Fruit fly (Drosophila melanogaster): Measurements from ENCODE around the gene CG15286.

dm6 chr2L:14368833-14369232 is 30.8 kb downstream of the CG15286 start:
- TF ChIP-seq CG33017 (tag; optimal IDR thresholded peaks at IDR 0.05) (no peak), Mnt (GFP tag; optimal IDR thresholded peaks at IDR 0.05) (no peak), CG7045 (GFP tag; optimal IDR thresholded peaks at IDR 0.05) (no peak), CG11617 (GFP tag; optimal IDR thresholded peaks at IDR 0.05) (no peak), Hr96 (GFP tag; optimal IDR thresholded peaks at IDR 0.05) (no peak), cnc (optimal IDR thresholded peaks at IDR 0.05) (no peak), bab1 (GFP tag; optimal IDR thresholded peaks at IDR 0.05) (no peak), tj (GFP tag; optimal IDR thresholded peaks at IDR 0.05) (no peak), kay (GFP tag; ENCODE audit: borderline replicate concordance) (no peak), pad (GFP tag; optimal IDR thresholded peaks at IDR 0.05) (no peak)
